Fruit fly (Drosophila melanogaster) whole organism, embryonic: Measurements from ENCODE around the gene CG17698.
A peak's percentile ranks its signal among the peaks of the same experiment; 100 is the strongest.

ENCODE experiments used
- Adf1 ChIP-seq: fragments of 200-800 bp; sonication (Bioruptor generic); IDR thresholded peaks from 2 replicates; pipeline ENCODE4 v1.3.6; 2022; ENCODE audit warnings: missing biosample characterization, missing genetic modification characterization
- Antp ChIP-seq: fragments of 200-800 bp; sonication (Bioruptor generic); optimal IDR thresholded peaks from 3 replicates; lab custom pipeline; 2016; ENCODE audit warnings: missing biosample characterization, missing genetic modification characterization
- Atf-2 ChIP-seq: fragments of 200-800 bp; sonication (Bioruptor generic); optimal IDR thresholded peaks from 2 replicates; lab custom pipeline; 2016; ENCODE audit warnings: missing biosample characterization, missing genetic modification characterization
- Bgb ChIP-seq: fragments of 200-800 bp; sonication (Bioruptor generic); IDR thresholded peaks from 2 replicates; pipeline ENCODE4 v1.3.6; 2022; ENCODE audit warnings: missing biosample characterization, missing genetic modification characterization; ENCODE audit not compliant: partially characterized antibody
- BtbVII ChIP-seq: fragments of 200-800 bp; sonication (Bioruptor generic); optimal IDR thresholded peaks from 3 replicates; lab custom pipeline; 2017; ENCODE audit warnings: missing biosample characterization, mild to moderate bottlenecking, missing genetic modification characterization
- CG10462 ChIP-seq: fragments of 200-800 bp; sonication (Bioruptor generic); optimal IDR thresholded peaks from 2 replicates; lab custom pipeline; 2016; ENCODE audit warnings: missing biosample characterization, missing genetic modification characterization
- CG10565 ChIP-seq: fragments of 200-800 bp; sonication (Bioruptor generic); optimal IDR thresholded peaks from 3 replicates; lab custom pipeline; 2016; ENCODE audit warnings: missing biosample characterization, mild to moderate bottlenecking, missing genetic modification characterization
- CG11093 ChIP-seq: fragments of 200-800 bp; sonication (Bioruptor generic); IDR thresholded peaks from 3 replicates; pipeline ENCODE4 v1.3.6; 2022; ENCODE audit warnings: missing biosample characterization, missing genetic modification characterization
- CG11560 ChIP-seq: fragments of 200-800 bp; sonication (Bioruptor generic); IDR thresholded peaks from 3 replicates; pipeline ENCODE4 v1.3.6; 2022; ENCODE audit warnings: missing biosample characterization, missing genetic modification characterization
- CG12155 ChIP-seq: fragments of 200-800 bp; sonication (Bioruptor generic); optimal IDR thresholded peaks from 3 replicates; lab custom pipeline; 2016; ENCODE audit warnings: missing biosample characterization, missing genetic modification characterization
- CG12299 ChIP-seq: fragments of 200-800 bp; sonication (Bioruptor generic); optimal IDR thresholded peaks from 2 replicates; lab custom pipeline; 2018; ENCODE audit warnings: missing biosample characterization, mild to moderate bottlenecking, missing genetic modification characterization
- CG17568 ChIP-seq: fragments of 200-800 bp; sonication (Bioruptor generic); optimal IDR thresholded peaks from 2 replicates; lab custom pipeline; 2018; ENCODE audit warnings: missing biosample characterization, mild to moderate bottlenecking, missing genetic modification characterization, moderate library complexity
- CG17802 ChIP-seq: fragments of 200-800 bp; sonication (Bioruptor generic); optimal IDR thresholded peaks from 2 replicates; lab custom pipeline; 2018; ENCODE audit warnings: missing biosample characterization, mild to moderate bottlenecking, missing genetic modification characterization, moderate library complexity
- CG2678 ChIP-seq: fragments of 200-800 bp; sonication (Bioruptor generic); optimal IDR thresholded peaks from 3 replicates; lab custom pipeline; 2019; ENCODE audit warnings: missing biosample characterization, mild to moderate bottlenecking, missing genetic modification characterization, moderate library complexity
- CG3065 ChIP-seq: fragments of 200-800 bp; sonication (Bioruptor generic); optimal IDR thresholded peaks from 2 replicates; lab custom pipeline; 2016; ENCODE audit warnings: missing biosample characterization, missing genetic modification characterization
- CG3407 ChIP-seq: fragments of 200-800 bp; sonication (Bioruptor generic); optimal IDR thresholded peaks from 2 replicates; lab custom pipeline; 2018; ENCODE audit warnings: missing biosample characterization, mild to moderate bottlenecking, missing genetic modification characterization
- CG3995 ChIP-seq: fragments of 200-800 bp; sonication (Bioruptor generic); optimal IDR thresholded peaks from 3 replicates; lab custom pipeline; 2016; ENCODE audit warnings: missing biosample characterization, missing genetic modification characterization
- CG4424 ChIP-seq: fragments of 200-800 bp; sonication (Bioruptor generic); optimal IDR thresholded peaks from 3 replicates; lab custom pipeline; 2016; ENCODE audit warnings: missing biosample characterization, missing genetic modification characterization
- CG5953 ChIP-seq: fragments of 200-800 bp; sonication (Bioruptor generic); IDR thresholded peaks from 2 replicates; pipeline ENCODE4 v1.3.6; 2022; ENCODE audit warnings: missing biosample characterization, missing genetic modification characterization
- CG7745 ChIP-seq: fragments of 200-800 bp; sonication (Bioruptor generic); optimal IDR thresholded peaks from 2 replicates; lab custom pipeline; 2018; ENCODE audit warnings: missing biosample characterization, mild to moderate bottlenecking, missing genetic modification characterization, moderate library complexity
- CG7963 ChIP-seq: fragments of 200-800 bp; sonication (Bioruptor generic); IDR thresholded peaks from 3 replicates; pipeline ENCODE4 v1.3.6; 2022; ENCODE audit warnings: missing biosample characterization, missing genetic modification characterization; ENCODE audit not compliant: partially characterized antibody
- CG8089 ChIP-seq: fragments of 200-800 bp; sonication (Bioruptor generic); optimal IDR thresholded peaks from 3 replicates; lab custom pipeline; 2016; ENCODE audit warnings: missing biosample characterization, missing genetic modification characterization
- CG8290 ChIP-seq, 3 experiments: fragments of 200-800 bp; sonication (Bioruptor generic); optimal IDR thresholded peaks; 2 replicates each; lab custom pipeline; 2016 to 2019; ENCODE audit warnings: missing biosample characterization in 3 of 3, missing genetic modification characterization in 3 of 3, mild to moderate bottlenecking in 2 of 3, moderate library complexity in 1 of 3
- CG9215 ChIP-seq: fragments of 200-800 bp; sonication (Bioruptor generic); IDR thresholded peaks from 2 replicates; pipeline ENCODE4 v1.3.6; 2022; ENCODE audit warnings: missing biosample characterization, missing genetic modification characterization
- CG9437 ChIP-seq: fragments of 200-800 bp; sonication (Bioruptor generic); optimal IDR thresholded peaks from 2 replicates; lab custom pipeline; 2018; ENCODE audit warnings: missing biosample characterization, mild to moderate bottlenecking, missing genetic modification characterization
- CG9609 ChIP-seq: fragments of 200-800 bp; sonication (Bioruptor generic); optimal IDR thresholded peaks from 3 replicates; lab custom pipeline; 2016; ENCODE audit warnings: missing biosample characterization, missing genetic modification characterization
- CkIIα-i1 ChIP-seq: fragments of 200-800 bp; sonication (Bioruptor generic); IDR thresholded peaks from 2 replicates; pipeline ENCODE4 v1.3.6; 2022; ENCODE audit warnings: missing biosample characterization, missing genetic modification characterization
- Elba2 ChIP-seq: fragments of 200-800 bp; sonication (Bioruptor generic); optimal IDR thresholded peaks from 3 replicates; lab custom pipeline; 2016; ENCODE audit warnings: missing biosample characterization, missing genetic modification characterization
- Ets65A ChIP-seq: fragments of 200-800 bp; sonication (Bioruptor generic); peaks from one replicate; lab custom pipeline; 2016; ENCODE audit warnings: missing biosample characterization, missing genetic modification characterization
- HLH3B ChIP-seq: fragments of 200-800 bp; sonication (Bioruptor generic); IDR thresholded peaks from 2 replicates; pipeline ENCODE4 v1.3.6; 2022; ENCODE audit warnings: missing biosample characterization, missing genetic modification characterization
- Hey ChIP-seq: fragments of 200-800 bp; sonication (Bioruptor generic); optimal IDR thresholded peaks from 3 replicates; lab custom pipeline; 2018; ENCODE audit warnings: missing biosample characterization, mild to moderate bottlenecking, missing genetic modification characterization
- Myb ChIP-seq: fragments of 200-800 bp; sonication (Bioruptor generic); optimal IDR thresholded peaks from 2 replicates; lab custom pipeline; 2016; ENCODE audit warnings: missing biosample characterization, missing genetic modification characterization
- NC2α ChIP-seq: fragments of 200-800 bp; sonication (Bioruptor generic); optimal IDR thresholded peaks from 2 replicates; lab custom pipeline; 2016; ENCODE audit warnings: missing biosample characterization, missing genetic modification characterization
- Poxn ChIP-seq: fragments of 200-800 bp; sonication (Bioruptor generic); IDR thresholded peaks from 2 replicates; pipeline ENCODE4 v1.3.6; 2022; ENCODE audit warnings: missing biosample characterization, missing genetic modification characterization
- Trl ChIP-seq, 3 experiments: fragments of >200 bp in 2 of 3; fragments of 200-800 bp in 1 of 3; sonication (Bioruptor generic) in 1 of 3; optimal IDR thresholded peaks; 2 replicates in 1 of 3; 3 replicates in 2 of 3; lab custom pipeline; 2016 to 2017; ENCODE audit warnings: missing biosample characterization in 1 of 3, missing genetic modification characterization in 1 of 3
- Xbp1 ChIP-seq: fragments of 200-800 bp; sonication (Bioruptor generic); optimal IDR thresholded peaks from 3 replicates; lab custom pipeline; 2016; ENCODE audit warnings: missing biosample characterization, mild to moderate bottlenecking, missing genetic modification characterization
- cato ChIP-seq: fragments of 200-800 bp; sonication (Bioruptor generic); optimal IDR thresholded peaks from 2 replicates; lab custom pipeline; 2016; ENCODE audit warnings: missing biosample characterization, missing genetic modification characterization, borderline replicate concordance
- esg ChIP-seq: fragments of 200-800 bp; sonication (Bioruptor generic); conservative IDR thresholded peaks from 2 replicates; pipeline ENCODE4 v1.3.6; 2022; ENCODE audit warnings: missing biosample characterization, missing genetic modification characterization
- fu2 ChIP-seq: fragments of 200-800 bp; sonication (Bioruptor generic); optimal IDR thresholded peaks from 2 replicates; lab custom pipeline; 2016; ENCODE audit warnings: missing biosample characterization, missing genetic modification characterization
- gt ChIP-seq: fragments of 200-800 bp; sonication (Bioruptor generic); IDR thresholded peaks from 2 replicates; pipeline ENCODE4 v1.3.6; 2022; ENCODE audit warnings: missing biosample characterization, missing genetic modification characterization
- ham ChIP-seq: fragments of 200-800 bp; sonication (Bioruptor generic); IDR thresholded peaks from 2 replicates; pipeline ENCODE4 v1.3.6; 2022; ENCODE audit warnings: missing biosample characterization, missing genetic modification characterization
- hb ChIP-seq: fragments of 200-800 bp; sonication (Bioruptor generic); IDR thresholded peaks from 3 replicates; pipeline ENCODE4 v1.3.6; 2022; ENCODE audit warnings: missing biosample characterization, missing genetic modification characterization; ENCODE audit not compliant: partially characterized antibody
- hkb ChIP-seq, 2 experiments: fragments of 200-800 bp in 1 of 2; fragments of >200 bp in 1 of 2; sonication (Bioruptor generic) in 1 of 2; IDR thresholded peaks in 1 of 2; optimal IDR thresholded peaks in 1 of 2; 2 replicates each; pipeline versions ENCODE4 v1.3.6 to Lab custom; 2017 to 2022; ENCODE audit warnings: missing biosample characterization in 1 of 2, missing genetic modification characterization in 1 of 2
- pan ChIP-seq, 4 experiments: fragments of >200 bp in 3 of 4; fragments of 200-800 bp in 1 of 4; sonication (Bioruptor generic) in 1 of 4; optimal IDR thresholded peaks in 3 of 4; IDR thresholded peaks in 1 of 4; 2 replicates each; pipeline versions ENCODE4 v1.3.6 to Lab custom; 2017 to 2022; ENCODE audit warnings: missing biosample characterization in 2 of 4, missing genetic modification characterization in 2 of 4, mixed read lengths in 1 of 4
- prd ChIP-seq, 3 experiments: fragments of >200 bp in 2 of 3; fragments of 200-800 bp in 1 of 3; sonication (Bioruptor generic) in 1 of 3; optimal IDR thresholded peaks in 2 of 3; IDR thresholded peaks in 1 of 3; 2 replicates in 2 of 3; 3 replicates in 1 of 3; pipeline versions ENCODE4 v1.3.6 to Lab custom; 2017 to 2022; ENCODE audit warnings: missing biosample characterization in 1 of 3, missing genetic modification characterization in 1 of 3
- psq ChIP-seq: fragments of 200-800 bp; sonication (Bioruptor generic); optimal IDR thresholded peaks from 2 replicates; lab custom pipeline; 2017; ENCODE audit warnings: missing biosample characterization, missing genetic modification characterization
- sens-2 ChIP-seq: fragments of 200-800 bp; sonication (Bioruptor generic); IDR thresholded peaks from 2 replicates; pipeline ENCODE4 v1.3.6; 2022; ENCODE audit warnings: missing biosample characterization, missing genetic modification characterization
- sqz ChIP-seq: fragments of 200-800 bp; sonication (Bioruptor generic); optimal IDR thresholded peaks from 3 replicates; lab custom pipeline; 2018; ENCODE audit warnings: missing biosample characterization, mild to moderate bottlenecking, missing genetic modification characterization
- trh ChIP-seq: fragments of 200-800 bp; sonication (Bioruptor generic); optimal IDR thresholded peaks from 2 replicates; lab custom pipeline; 2016; ENCODE audit warnings: missing biosample characterization, missing genetic modification characterization
- tx ChIP-seq: fragments of 200-800 bp; sonication (Bioruptor generic); optimal IDR thresholded peaks from 2 replicates; lab custom pipeline; 2016; ENCODE audit warnings: missing biosample characterization, missing genetic modification characterization

Gene CG17698

DNA sequence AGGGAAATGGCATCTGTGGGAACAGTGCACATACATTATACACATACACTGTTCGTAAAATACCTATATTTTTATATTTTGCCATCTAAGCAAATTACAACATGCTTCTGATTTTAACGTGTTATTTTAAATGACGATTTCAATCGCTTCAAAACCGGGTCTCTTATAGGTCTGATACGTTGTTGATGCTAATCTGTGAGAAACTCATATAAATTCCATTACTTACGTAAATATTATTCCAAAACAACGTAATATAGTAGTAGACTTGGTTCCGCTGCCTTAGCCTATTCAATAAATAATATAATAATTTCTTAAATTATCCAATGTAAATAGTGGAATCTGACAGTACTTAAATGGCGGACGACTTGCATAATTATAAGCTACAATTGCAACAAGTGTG is 23.0 kb upstream of the CG17698 start, which contains the start of gene Spf30 (continued):
- TF ChIP-seq CG7963 = no peak
- TF ChIP-seq Bgb (GFP tag; lab: Robert Waterston, UW) = no peak
- TF ChIP-seq Poxn (GFP tag; lab: Robert Waterston, UW) = no peak
- TF ChIP-seq NC2α = no peak
- no peak for TF ChIP-seq CkIIα-i1
- TF ChIP-seq Ets65A (GFP tag; lab: Kevin White, UChicago) = no peak
- no peak for TF ChIP-seq CG11560 (tag; lab: Robert Waterston, UW)
- no peak for TF ChIP-seq CG10462 (GFP tag; lab: Kevin White, UChicago)
- TF ChIP-seq Antp (GFP tag; lab: Kevin White, UChicago) = no peak
- TF ChIP-seq CG4424 (GFP tag; lab: Kevin White, UChicago) = no peak
- no peak for TF ChIP-seq prd (optimal IDR thresholded peaks at IDR 0.05; lab: Kevin White, UChicago)
- TF ChIP-seq prd (GFP tag; IDR thresholded peaks at IDR 0.05; lab: Robert Waterston, UW) = no peak
- TF ChIP-seq CG2678 (tag; lab: Kevin White, UChicago) = no peak
- no peak for TF ChIP-seq CG5953 (GFP tag; lab: Robert Waterston, UW)
- TF ChIP-seq Elba2 = no peak
- no peak for TF ChIP-seq hb (GFP tag; lab: Robert Waterston, UW)
- no peak for TF ChIP-seq tx (GFP tag; lab: Kevin White, UChicago)
- no peak for TF ChIP-seq Atf-2
- TF ChIP-seq cato (GFP tag; lab: Kevin White, UChicago) = no peak
- no peak for TF ChIP-seq CG9609
- no peak for TF ChIP-seq psq (GFP tag; lab: Kevin White, UChicago)
- TF ChIP-seq trh = no peak
- TF ChIP-seq Xbp1 (GFP tag; lab: Kevin White, UChicago) = no peak
- TF ChIP-seq CG3065 (GFP tag; lab: Kevin White, UChicago) = no peak
- no peak for TF ChIP-seq CG7745 (tag; lab: Kevin White, UChicago)
- TF ChIP-seq sens-2 (GFP tag; lab: Robert Waterston, UW) = no peak
- no peak for TF ChIP-seq Trl (optimal IDR thresholded peaks at IDR 0.05; lab: Kevin White, UChicago)
- no peak for TF ChIP-seq Trl (GFP tag; optimal IDR thresholded peaks at IDR 0.05; lab: Kevin White, UChicago)
- TF ChIP-seq sqz (GFP tag; lab: Kevin White, UChicago) = no peak
- TF ChIP-seq CG8089 (GFP tag; lab: Kevin White, UChicago) = peak; percentile 5
- peak; percentile 11 for TF ChIP-seq CG3995 (GFP tag; lab: Kevin White, UChicago)
- no peak for TF ChIP-seq fu2 (GFP tag; lab: Kevin White, UChicago)
- no peak for TF ChIP-seq CG12155 (GFP tag; lab: Kevin White, UChicago)
- TF ChIP-seq gt (GFP tag; lab: Robert Waterston, UW) = no peak
- no peak for TF ChIP-seq BtbVII (GFP tag; lab: Kevin White, UChicago)
- no peak for TF ChIP-seq CG17568
- peak; percentile 99 for TF ChIP-seq CG17802
- TF ChIP-seq CG12299 (tag; lab: Kevin White, UChicago) = no peak
- no peak for TF ChIP-seq CG9215
- TF ChIP-seq HLH3B (GFP tag; lab: Robert Waterston, UW) = no peak
- TF ChIP-seq ham (GFP tag; lab: Robert Waterston, UW) = no peak
- TF ChIP-seq CG10565 (GFP tag; lab: Kevin White, UChicago) = no peak
- no peak for TF ChIP-seq Adf1 (GFP tag; lab: Robert Waterston, UW)
- peak; percentile 60 for TF ChIP-seq CG8290 (GFP tag; optimal IDR thresholded peaks at IDR 0.05; lab: Kevin White, UChicago)
- TF ChIP-seq CG8290 (tag; optimal IDR thresholded peaks at IDR 0.05; lab: Kevin White, UChicago) = peak; percentile 1 to 2
- TF ChIP-seq hkb (optimal IDR thresholded peaks at IDR 0.05; lab: Kevin White, UChicago) = no peak
- no peak for TF ChIP-seq hkb (GFP tag; IDR thresholded peaks at IDR 0.05; lab: Robert Waterston, UW)
- peak; percentile 98 for TF ChIP-seq CG9437 (GFP tag; lab: Kevin White, UChicago)
- no peak for TF ChIP-seq CG11093 (GFP tag; lab: Robert Waterston, UW)
- TF ChIP-seq pan (optimal IDR thresholded peaks at IDR 0.05; lab: Kevin White, UChicago) = no peak
- no peak for TF ChIP-seq pan (GFP tag; optimal IDR thresholded peaks at IDR 0.05 in 1 of 2, IDR thresholded peaks at IDR 0.05 in 1 of 2)
- TF ChIP-seq Hey (tag; lab: Kevin White, UChicago) = no peak
- TF ChIP-seq esg = no peak
- no peak for TF ChIP-seq CG3407
- TF ChIP-seq Myb (GFP tag; lab: Kevin White, UChicago) = no peak
